Fruit fly (Drosophila melanogaster): Measurements from ENCODE around the gene Acp24A4.

- TF ChIP-seq cad (GFP tag; optimal IDR thresholded peaks at IDR 0.05) (no peak), Lpt (GFP tag; optimal IDR thresholded peaks at IDR 0.05) (no peak), al (GFP tag; IDR thresholded peaks at IDR 0.05) (0 out of 2 replicates have a peak, but pooled peaks have one; percentile 3)
These were observed 36.2 kb downstream of the Acp24A4 start for dm6 chr2L:3657349-3658142.

Data from whole organism, embryonic.